Fruit fly (Drosophila melanogaster) whole organism, pupa: Measurements from ENCODE around the gene MED15.

Experiments used
- CG10348 ChIP-seq: fragments of 200-800 bp; sonication (Bioruptor generic); IDR thresholded peaks from 2 replicates; pipeline ENCODE4 v1.3.6; 2022; ENCODE audit warnings: missing biosample characterization, missing genetic modification characterization
- CG12605 ChIP-seq: fragments of 200-800 bp; sonication (Bioruptor generic); IDR thresholded peaks from 2 replicates; pipeline ENCODE4 v1.3.6; 2022; ENCODE audit warnings: missing biosample characterization, missing genetic modification characterization
- CG13204 ChIP-seq: fragments of 200-800 bp; sonication (Bioruptor generic); optimal IDR thresholded peaks from 2 replicates; lab custom pipeline; 2018; ENCODE audit warnings: missing biosample characterization, mild to moderate bottlenecking, missing genetic modification characterization, moderate library complexity
- CG14655 ChIP-seq: fragments of 200-800 bp; sonication (Bioruptor generic); optimal IDR thresholded peaks from 3 replicates; lab custom pipeline; 2017; ENCODE audit warnings: mild to moderate bottlenecking, missing biosample characterization, missing genetic modification reagents, missing genetic modification characterization
- CG15710 ChIP-seq: fragments of 200-800 bp; sonication (Bioruptor generic); optimal IDR thresholded peaks from 2 replicates; lab custom pipeline; 2018; ENCODE audit warnings: missing biosample characterization, mild to moderate bottlenecking, missing genetic modification characterization, moderate library complexity
- CG17806 ChIP-seq: fragments of 200-800 bp; sonication (Bioruptor generic); optimal IDR thresholded peaks from 2 replicates; lab custom pipeline; 2018; ENCODE audit warnings: missing biosample characterization, mild to moderate bottlenecking, missing genetic modification characterization, moderate library complexity
- CG32121 ChIP-seq: fragments of 200-800 bp; sonication (Bioruptor generic); IDR thresholded peaks from 2 replicates; pipeline ENCODE4 v1.3.6; 2022; ENCODE audit warnings: missing biosample characterization, missing genetic modification characterization
- CG34367 ChIP-seq: fragments of 200-800 bp; sonication (Bioruptor generic); optimal IDR thresholded peaks from 2 replicates; lab custom pipeline; 2018; ENCODE audit warnings: missing biosample characterization, mild to moderate bottlenecking, missing genetic modification characterization
- CG4496 ChIP-seq: fragments of 200-800 bp; sonication (Bioruptor generic); IDR thresholded peaks from 3 replicates; pipeline ENCODE4 v1.3.6; 2022; ENCODE audit warnings: missing biosample characterization, missing genetic modification characterization
- CG8159 ChIP-seq: fragments of 200-800 bp; sonication (Bioruptor generic); optimal IDR thresholded peaks from 3 replicates; lab custom pipeline; 2018; ENCODE audit warnings: missing biosample characterization, mild to moderate bottlenecking, missing genetic modification characterization, moderate library complexity
- CG8301 ChIP-seq: fragments of 200-800 bp; sonication (Bioruptor generic); optimal IDR thresholded peaks from 2 replicates; lab custom pipeline; 2018; ENCODE audit warnings: missing biosample characterization, mild to moderate bottlenecking, missing genetic modification characterization
- CG9948 ChIP-seq: fragments of 200-800 bp; sonication (Bioruptor generic); optimal IDR thresholded peaks from 2 replicates; lab custom pipeline; 2018; ENCODE audit warnings: missing biosample characterization, mild to moderate bottlenecking, missing genetic modification characterization, moderate library complexity
- D1 ChIP-seq: fragments of 200-800 bp; sonication (Bioruptor generic); optimal IDR thresholded peaks from 2 replicates; lab custom pipeline; 2018; ENCODE audit warnings: missing biosample characterization, mild to moderate bottlenecking, missing genetic modification characterization, moderate library complexity
- EcR ChIP-seq: fragments of 200-800 bp; sonication (Bioruptor generic); optimal IDR thresholded peaks from 3 replicates; lab custom pipeline; 2019; ENCODE audit warnings: missing biosample characterization, missing genetic modification characterization, mild to moderate bottlenecking, moderate library complexity, missing genetic modification reagents
- Ets98B ChIP-seq: fragments of 200-800 bp; sonication (Bioruptor generic); IDR thresholded peaks from 2 replicates; pipeline ENCODE4 v1.3.6; 2022; ENCODE audit warnings: missing biosample characterization, missing genetic modification characterization
- Pif1A ChIP-seq: fragments of 200-800 bp; sonication (Bioruptor generic); optimal IDR thresholded peaks from 3 replicates; lab custom pipeline; 2016; ENCODE audit warnings: missing biosample characterization, missing genetic modification characterization
- Pif1B ChIP-seq: fragments of 200-800 bp; sonication (Bioruptor generic); optimal IDR thresholded peaks from 3 replicates; lab custom pipeline; 2016; ENCODE audit warnings: missing biosample characterization, missing genetic modification characterization
- Snoo ChIP-seq: fragments of 200-800 bp; sonication (Bioruptor generic); optimal IDR thresholded peaks from 3 replicates; lab custom pipeline; 2017; ENCODE audit warnings: missing biosample characterization, mild to moderate bottlenecking, missing genetic modification characterization, inconsistent platforms
- fd96Ca ChIP-seq: fragments of 200-800 bp; sonication (Bioruptor generic); IDR thresholded peaks from 3 replicates; pipeline ENCODE4 v1.3.6; 2022; ENCODE audit warnings: missing biosample characterization, missing genetic modification characterization
- gl ChIP-seq: fragments of 200-800 bp; sonication (Bioruptor generic); optimal IDR thresholded peaks from 2 replicates; lab custom pipeline; 2018; ENCODE audit warnings: missing biosample characterization, mild to moderate bottlenecking, missing genetic modification characterization
- rn ChIP-seq: fragments of 200-800 bp; sonication (Bioruptor generic); IDR thresholded peaks from 2 replicates; pipeline ENCODE4 v1.3.6; 2022; ENCODE audit warnings: missing biosample characterization, missing genetic modification characterization

MED15 gene

DNA sequence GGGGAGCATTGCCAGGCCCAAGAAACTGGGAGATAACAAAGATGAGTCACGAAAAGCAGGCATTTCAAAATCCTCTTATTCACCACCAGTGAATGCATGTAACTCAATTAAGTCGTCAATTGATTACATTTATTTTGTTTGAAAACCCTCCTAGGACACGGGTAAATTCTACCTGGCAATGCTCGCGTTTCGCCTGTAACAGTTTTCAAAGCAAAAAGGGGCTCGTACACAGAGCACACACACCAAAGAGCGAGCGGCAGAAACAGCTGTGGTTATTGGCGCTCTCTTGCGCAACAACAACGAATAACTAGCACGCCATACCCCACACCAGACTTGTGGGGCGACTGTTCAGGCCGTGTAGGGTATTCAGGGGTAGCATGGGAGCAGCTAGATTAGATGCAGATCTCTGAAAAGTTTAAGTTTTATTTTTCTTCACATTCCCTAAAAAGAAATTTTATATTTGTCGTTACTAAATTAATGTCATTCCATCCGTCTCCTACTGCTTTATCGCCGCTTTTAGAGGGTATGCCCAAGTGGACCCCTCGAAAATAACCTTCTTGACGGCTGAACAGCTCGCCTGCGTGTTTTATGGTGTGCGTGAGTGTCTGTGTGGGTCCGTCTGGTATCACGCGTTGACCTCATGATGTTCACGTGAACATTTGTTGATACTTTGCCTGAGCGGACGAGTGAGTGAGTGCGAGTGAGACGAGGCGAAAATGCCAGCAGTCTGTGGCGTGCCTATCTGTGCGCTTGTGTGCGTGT is 8.0 kb downstream of the MED15 start:
- peak; percentile 98 for TF ChIP-seq EcR (GFP tag; lab: Kevin White, UChicago)
- TF ChIP-seq CG34367 (tag; lab: Kevin White, UChicago) = peak; percentile 100
- TF ChIP-seq CG12605 (GFP tag; lab: Robert Waterston, UW) = no peak
- TF ChIP-seq fd96Ca (GFP tag; lab: Robert Waterston, UW) = no peak
- TF ChIP-seq Pif1B (GFP tag; lab: Kevin White, UChicago) = peak; percentile 100
- peak; percentile 100 for TF ChIP-seq CG9948 (tag; lab: Kevin White, UChicago)
- no peak for TF ChIP-seq Ets98B
- peak; percentile 100 for TF ChIP-seq Pif1A (GFP tag; lab: Kevin White, UChicago)
- peak; percentile 100 for TF ChIP-seq CG15710
- TF ChIP-seq CG14655 (GFP tag; lab: Kevin White, UChicago) = peak; percentile 100
- peak; percentile 100 for TF ChIP-seq CG8159 (tag; lab: Kevin White, UChicago)
- no peak for TF ChIP-seq CG10348
- peak; percentile 100 for TF ChIP-seq CG17806
- TF ChIP-seq CG8301 = peak; percentile 100
- TF ChIP-seq CG4496 = no peak
- no peak for TF ChIP-seq CG32121 (GFP tag; lab: Robert Waterston, UW)
- peak; percentile 100 for TF ChIP-seq CG13204 (GFP tag; lab: Kevin White, UChicago)
- no peak for TF ChIP-seq rn
- peak; percentile 99 for TF ChIP-seq gl (tag; lab: Kevin White, UChicago)
- TF ChIP-seq Snoo (tag; lab: Kevin White, UChicago) = peak; percentile 100
- peak; percentile 100 for TF ChIP-seq D1

DNA sequence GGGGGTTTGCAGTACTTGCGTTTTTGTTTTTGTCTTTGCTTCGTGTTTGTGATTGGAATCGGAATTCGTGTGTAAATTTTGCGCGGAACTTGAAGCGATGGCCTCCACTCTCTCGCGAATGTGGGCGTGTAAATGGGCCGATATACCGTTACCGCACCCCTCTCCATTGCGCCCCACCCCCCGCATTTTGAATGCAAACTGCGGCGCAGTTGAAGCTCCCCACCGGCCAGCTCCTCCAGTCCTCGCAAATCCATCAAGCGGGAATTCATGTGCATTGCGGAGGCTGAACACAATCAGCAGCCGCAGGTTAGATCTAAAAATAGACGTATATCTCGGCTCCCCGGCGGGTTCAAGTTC is 8.6 kb downstream of the MED15 start:
- TF ChIP-seq CG4496 (no peak), Pif1B (GFP tag; lab: Kevin White, UChicago) (no peak)

DNA sequence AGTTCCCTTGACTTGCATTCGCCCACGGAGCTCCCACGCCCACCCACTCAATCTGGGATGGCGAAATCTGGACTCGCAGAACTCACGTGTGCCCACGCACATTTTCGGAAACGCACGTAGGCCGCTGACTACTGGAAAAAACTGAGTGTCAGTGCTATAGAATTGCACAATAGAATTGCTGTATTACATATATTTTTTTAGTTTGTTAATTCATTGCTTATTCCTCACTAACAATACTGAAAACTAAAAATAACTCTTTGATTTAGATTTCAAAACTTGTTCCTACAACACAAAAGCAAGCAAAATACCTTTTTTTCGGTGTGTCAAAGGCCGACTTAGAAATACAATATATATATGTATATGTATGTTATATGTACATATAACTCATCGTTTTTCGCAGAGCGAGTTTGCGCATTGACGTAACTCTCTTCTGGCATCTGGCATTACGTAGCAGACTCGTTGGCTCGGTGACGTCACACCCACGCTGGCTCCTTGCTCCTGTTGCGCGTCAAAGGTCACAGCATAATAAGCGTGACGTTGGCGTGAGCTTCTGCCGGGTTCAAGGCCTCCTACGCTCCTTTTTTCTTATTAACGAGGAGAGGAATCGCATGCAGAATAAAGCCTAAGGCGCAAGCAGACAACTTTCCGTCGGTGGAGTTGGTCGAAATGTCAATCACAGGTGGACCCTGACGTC is 9.1 kb downstream of the MED15 start:
- TF ChIP-seq CG10348 = no peak
- TF ChIP-seq CG14655 (GFP tag; lab: Kevin White, UChicago) = peak; percentile 69
- no peak for TF ChIP-seq gl (tag; lab: Kevin White, UChicago)
- TF ChIP-seq CG8159 (tag; lab: Kevin White, UChicago) = peak; percentile 59
- TF ChIP-seq fd96Ca (GFP tag; lab: Robert Waterston, UW) = no peak
- TF ChIP-seq Pif1A (GFP tag; lab: Kevin White, UChicago) = peak; percentile 60
- peak; percentile 43 for TF ChIP-seq CG34367 (tag; lab: Kevin White, UChicago)
- peak; percentile 39 for TF ChIP-seq CG9948 (tag; lab: Kevin White, UChicago)
- TF ChIP-seq CG15710 = peak; percentile 52
- no peak for TF ChIP-seq Snoo (tag; lab: Kevin White, UChicago)
- TF ChIP-seq CG13204 (GFP tag; lab: Kevin White, UChicago) = no peak
- TF ChIP-seq Pif1B (GFP tag; lab: Kevin White, UChicago) = peak; percentile 61
- no peak for TF ChIP-seq D1
- TF ChIP-seq CG12605 (GFP tag; lab: Robert Waterston, UW) = no peak
- no peak for TF ChIP-seq rn
- peak; percentile 71 for TF ChIP-seq CG8301
- no peak for TF ChIP-seq EcR (GFP tag; lab: Kevin White, UChicago)
- TF ChIP-seq CG32121 (GFP tag; lab: Robert Waterston, UW) = no peak
- TF ChIP-seq CG17806 = peak; percentile 59
- no peak for TF ChIP-seq Ets98B
- no peak for TF ChIP-seq CG4496

DNA sequence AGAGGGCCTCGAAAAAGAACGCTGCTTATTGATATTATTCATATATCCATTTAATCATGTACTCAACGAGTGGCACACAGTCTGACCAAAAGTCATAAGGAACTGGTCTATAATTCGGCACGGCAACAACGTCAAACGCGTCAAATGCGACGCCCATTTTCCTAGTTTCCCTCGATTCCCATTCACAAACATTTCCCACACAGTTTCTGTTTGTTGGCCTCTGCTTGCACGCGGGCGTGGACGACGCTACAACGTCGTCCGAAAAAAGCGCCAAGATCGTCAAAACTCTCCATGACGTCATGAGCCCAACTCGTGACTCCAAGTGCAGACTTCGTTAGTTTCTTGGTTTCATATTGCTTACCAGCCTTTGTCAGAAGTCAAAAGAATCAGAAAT is 9.6 kb downstream of the MED15 start:
- TF ChIP-seq Pif1B (GFP tag; lab: Kevin White, UChicago) (no peak), Snoo (tag; lab: Kevin White, UChicago) (no peak), CG34367 (tag; lab: Kevin White, UChicago) (no peak), CG9948 (tag; lab: Kevin White, UChicago) (no peak), CG13204 (GFP tag; lab: Kevin White, UChicago) (no peak), CG17806 (no peak), fd96Ca (GFP tag; lab: Robert Waterston, UW) (no peak), CG14655 (GFP tag; lab: Kevin White, UChicago) (no peak), gl (tag; lab: Kevin White, UChicago) (no peak), CG12605 (GFP tag; lab: Robert Waterston, UW) (no peak), rn (no peak), Ets98B (no peak), CG10348 (no peak), CG32121 (GFP tag; lab: Robert Waterston, UW) (no peak), CG4496 (no peak), Pif1A (GFP tag; lab: Kevin White, UChicago) (no peak), CG8301 (no peak), EcR (GFP tag; lab: Kevin White, UChicago) (no peak), CG15710 (no peak)

DNA sequence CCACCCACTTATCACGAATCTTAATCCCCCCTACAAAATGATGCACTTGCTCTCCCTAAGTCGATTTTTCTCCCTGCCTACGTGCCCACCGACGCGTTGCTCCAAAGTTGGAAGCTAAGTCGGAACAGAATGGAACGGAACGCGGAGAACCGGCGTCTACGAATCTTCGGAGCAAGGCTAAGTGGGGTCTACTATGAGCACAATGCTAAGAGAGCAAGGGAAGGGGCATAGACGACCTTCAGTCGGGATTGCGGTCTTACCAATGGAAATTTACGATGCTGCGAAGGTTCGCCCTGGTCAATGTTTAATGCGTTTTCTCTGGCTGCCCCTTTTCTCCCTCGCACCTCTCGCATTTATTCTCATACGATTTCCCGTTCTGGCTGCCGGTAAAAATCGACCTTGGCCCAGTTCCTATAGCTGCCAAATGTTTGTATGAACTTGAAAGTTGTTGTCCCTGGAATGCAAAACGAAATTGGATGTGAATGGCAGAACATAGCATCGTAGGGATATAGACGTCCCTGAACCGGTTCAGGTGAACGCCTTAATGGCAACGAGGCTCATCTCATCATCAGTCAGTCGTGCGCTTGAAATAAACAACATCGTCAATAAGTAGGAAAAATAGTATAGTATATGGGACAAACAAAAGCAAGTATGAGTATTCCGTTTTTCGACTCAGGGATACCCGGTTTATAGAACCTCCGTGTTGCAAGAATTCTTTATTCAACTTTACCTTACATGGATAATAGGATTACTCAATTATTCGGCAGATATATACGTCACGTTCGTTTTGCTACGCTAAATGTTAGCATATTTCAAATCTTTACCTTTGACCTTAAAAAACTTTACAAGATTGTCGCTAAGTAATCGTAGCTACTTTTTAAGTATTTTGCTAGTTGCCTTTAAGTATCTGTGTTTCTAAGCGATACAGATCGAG is 10.8 kb downstream of the MED15 start:
- TF ChIP-seq CG15710 (peak; percentile 41), CG14655 (GFP tag; lab: Kevin White, UChicago) (peak; percentile 42), EcR (GFP tag; lab: Kevin White, UChicago) (peak; percentile 94), gl (tag; lab: Kevin White, UChicago) (no peak), CG8159 (tag; lab: Kevin White, UChicago) (peak; percentile 33), Snoo (tag; lab: Kevin White, UChicago) (no peak)
